Worm (Caenorhabditis elegans) whole organism, late embryonic: ENCODE measurements around the gene K09C4.2.

Source experiments
- ceh-18 ChIP-seq: sonication (generic microtip); optimal IDR thresholded peaks from 2 replicates; lab custom pipeline; 2016; ENCODE audit warnings: missing genetic modification characterization, missing compliant biosample characterization
- ets-4 ChIP-seq: sonication (generic microtip); optimal IDR thresholded peaks from 2 replicates; lab custom pipeline; 2016; ENCODE audit warnings: missing genetic modification characterization, missing compliant biosample characterization
- nhr-11 ChIP-seq: fragments of 150-350 bp; optimal IDR thresholded peaks from 2 replicates; lab custom pipeline; 2014; ENCODE audit warnings: missing biosample characterization, missing genetic modification characterization
- pha-4 ChIP-seq: fragments of 150-350 bp; optimal IDR thresholded peaks from 2 replicates; lab custom pipeline; 2018; ENCODE audit warnings: missing biosample characterization, missing genetic modification reagents, missing genetic modification characterization
- pqm-1 ChIP-seq: sonication (generic microtip); optimal IDR thresholded peaks from 2 replicates; lab custom pipeline; 2016; ENCODE audit warnings: missing genetic modification characterization, missing compliant biosample characterization
- sdc-2 ChIP-seq: sonication (generic microtip); optimal IDR thresholded peaks from 2 replicates; lab custom pipeline; 2016; ENCODE audit warnings: missing genotype, missing genetic modification characterization, missing compliant biosample characterization

DNA sequence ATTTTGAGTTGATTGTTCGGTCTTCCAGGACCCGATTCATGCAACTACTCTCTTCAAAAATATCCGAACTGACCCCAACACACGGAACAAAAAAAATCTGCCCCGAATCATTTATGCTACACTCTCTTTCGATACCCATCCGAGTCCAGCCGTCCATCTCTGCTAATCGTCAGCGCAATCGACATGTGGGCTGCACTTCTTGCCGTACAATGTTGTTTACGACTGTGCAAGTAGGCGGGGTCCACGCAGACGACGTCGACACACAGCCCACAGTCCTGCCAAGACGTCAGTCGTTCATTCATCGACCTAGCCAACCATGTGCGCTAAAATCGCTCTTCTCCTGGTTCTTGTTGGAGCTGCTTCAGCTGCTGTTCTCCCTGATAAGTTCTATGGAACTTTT, 37.4 kb upstream of the K09C4.2 start, which contains the start of gene lbp-1:
- no peak for TF ChIP-seq pha-4 (tag; lab: Kevin White, UChicago)
- no peak for TF ChIP-seq ets-4 (tag; lab: Kevin White, UChicago)
- TF ChIP-seq sdc-2 (tag; lab: Kevin White, UChicago), result no peak
- no peak for TF ChIP-seq pqm-1 (tag; lab: Kevin White, UChicago)
- TF ChIP-seq ceh-18, result no peak
- no peak for TF ChIP-seq nhr-11
